Fruit fly (Drosophila melanogaster): Measurements from ENCODE around the gene Tl.
A peak's percentile ranks its signal among the peaks of the same experiment; 100 is the strongest.

The Tl gene

DNA sequence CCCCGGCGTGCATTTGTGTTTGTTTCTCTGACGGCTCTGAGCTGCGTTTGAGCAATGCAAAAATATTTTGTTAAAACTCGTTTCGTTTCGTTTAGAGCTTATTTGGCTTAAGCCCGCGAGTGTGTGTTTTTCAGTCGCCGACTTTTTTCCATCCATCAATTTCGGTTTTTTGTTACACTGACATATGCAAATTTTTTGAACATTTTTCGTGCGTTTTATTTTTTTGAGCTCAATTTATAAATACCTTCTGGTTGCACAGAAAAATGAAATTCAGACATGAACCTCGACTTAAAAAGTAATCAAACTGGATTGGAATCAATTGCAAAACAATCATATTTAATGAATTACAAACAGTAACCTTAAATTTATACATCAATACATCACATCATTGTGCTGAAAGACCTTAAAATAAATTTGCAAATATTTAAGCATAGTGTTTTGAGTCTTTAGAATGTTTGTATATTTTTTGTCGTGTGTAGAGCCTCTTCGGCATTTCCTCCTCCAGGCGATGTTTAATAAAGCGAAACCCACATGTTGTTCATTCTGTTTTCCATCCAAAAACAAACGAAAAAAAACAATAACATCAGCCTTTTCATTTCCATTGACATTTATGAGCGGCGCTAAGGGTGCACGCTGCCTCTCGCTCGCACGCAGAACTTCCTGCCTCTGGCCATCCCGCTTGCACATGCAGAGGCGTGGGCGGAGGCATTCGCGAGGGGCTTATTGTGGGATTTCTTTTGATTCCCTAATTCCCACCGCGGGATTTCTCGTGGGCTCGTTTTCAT is 83.6 kb downstream of the Tl start:
- TF ChIP-seq kay (GFP tag; ENCODE audit: borderline replicate concordance), result peak; percentile 67
- no peak for TF ChIP-seq CG12768 (GFP tag; optimal IDR thresholded peaks at IDR 0.05)
- peak; percentile 52 for TF ChIP-seq tj (GFP tag; optimal IDR thresholded peaks at IDR 0.05)

dm6 chr3R:26883015-26883292 is 84.1 kb downstream of the Tl start:
- TF ChIP-seq ovo (GFP tag; optimal IDR thresholded peaks at IDR 0.05), result no peak

DNA sequence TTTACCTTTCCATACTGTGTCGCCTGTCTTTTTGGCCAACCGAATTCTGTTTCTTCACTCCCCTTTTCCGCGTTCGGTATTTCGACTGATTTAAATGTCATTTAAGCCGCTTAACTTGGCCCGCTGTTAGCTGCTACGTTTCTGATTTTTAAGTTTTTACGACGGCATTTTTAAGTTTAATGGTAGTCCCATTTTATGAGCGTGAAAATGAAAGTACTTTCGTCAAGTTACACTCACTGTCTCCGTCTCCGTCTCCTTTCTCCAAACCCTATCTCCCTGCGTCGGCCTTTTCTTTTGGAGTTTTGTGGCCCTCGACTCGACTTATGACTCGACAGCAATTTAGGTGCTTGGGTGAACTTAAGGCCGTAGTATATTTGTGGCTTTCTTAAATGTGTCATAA is 86.4 kb downstream of the Tl start:
- no peak for TF ChIP-seq Clk (GFP tag; optimal IDR thresholded peaks at IDR 0.05)
- no peak for TF ChIP-seq ovo (GFP tag; optimal IDR thresholded peaks at IDR 0.05)
- TF ChIP-seq Crg-1 (GFP tag; optimal IDR thresholded peaks at IDR 0.05), result no peak
- no peak for TF ChIP-seq Hr96 (GFP tag; optimal IDR thresholded peaks at IDR 0.05)
- no peak for TF ChIP-seq tj (GFP tag; optimal IDR thresholded peaks at IDR 0.05)
- TF ChIP-seq CG11617 (GFP tag; optimal IDR thresholded peaks at IDR 0.05), result no peak
- TF ChIP-seq pad (GFP tag; optimal IDR thresholded peaks at IDR 0.05), result no peak
- no peak for TF ChIP-seq CG33017 (tag; optimal IDR thresholded peaks at IDR 0.05)
- TF ChIP-seq Mnt (GFP tag; optimal IDR thresholded peaks at IDR 0.05), result no peak
- no peak for TF ChIP-seq bab1 (GFP tag; optimal IDR thresholded peaks at IDR 0.05)
- no peak for TF ChIP-seq CG1620 (GFP tag; optimal IDR thresholded peaks at IDR 0.05)
- TF ChIP-seq CG14711 (tag; optimal IDR thresholded peaks at IDR 0.05), result no peak

- TF ChIP-seq Clk (GFP tag; optimal IDR thresholded peaks at IDR 0.05), result no peak
- TF ChIP-seq CG7045 (GFP tag; optimal IDR thresholded peaks at IDR 0.05), result peak; percentile 30
- TF ChIP-seq CG7101 (tag; optimal IDR thresholded peaks at IDR 0.05), result peak; percentile 12
- TF ChIP-seq CG33017 (tag; optimal IDR thresholded peaks at IDR 0.05), result peak; percentile 41
These were observed 87.4 kb downstream of the Tl start for dm6 chr3R:26886283-26886689.

dm6 chr3R:26887155-26887554 is 88.3 kb downstream of the Tl start:
- TF ChIP-seq Clk (GFP tag; optimal IDR thresholded peaks at IDR 0.05) (no peak), cnc (optimal IDR thresholded peaks at IDR 0.05) (no peak), Hr96 (GFP tag; optimal IDR thresholded peaks at IDR 0.05) (no peak), CG7045 (GFP tag; optimal IDR thresholded peaks at IDR 0.05) (no peak), tj (GFP tag; optimal IDR thresholded peaks at IDR 0.05) (peak; percentile 10)

DNA sequence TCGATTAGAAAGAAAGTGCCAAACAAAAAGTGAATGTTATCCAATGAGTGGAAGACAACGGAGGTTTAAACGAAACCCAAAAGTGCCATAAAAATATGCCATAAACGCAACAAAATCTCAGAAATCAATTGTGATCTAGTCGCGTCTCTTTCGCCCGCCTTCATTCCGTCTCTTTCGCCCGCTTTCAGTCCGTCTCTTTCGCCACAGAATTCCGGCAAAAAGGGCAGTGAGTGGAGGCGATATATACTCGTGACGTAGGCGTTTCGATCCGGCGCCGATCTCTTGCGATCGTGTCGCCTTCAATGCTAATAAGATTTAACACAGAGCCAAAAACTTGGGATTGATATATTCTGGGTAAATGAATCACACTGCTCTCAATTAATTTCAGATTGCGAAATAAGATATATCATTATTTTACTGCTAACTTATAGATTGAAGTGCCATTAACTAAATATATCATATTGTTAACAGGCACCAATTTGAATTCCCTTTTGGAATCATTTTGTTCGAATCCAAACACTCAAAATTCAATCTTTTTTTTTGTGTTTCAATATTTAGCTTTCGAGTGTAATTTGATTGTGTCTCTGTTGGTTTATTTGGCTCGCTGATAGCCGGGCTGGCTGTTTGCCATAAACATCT is 89.4 kb downstream of the Tl start:
- TF ChIP-seq Clk (GFP tag; optimal IDR thresholded peaks at IDR 0.05) (no peak), Mnt (GFP tag; optimal IDR thresholded peaks at IDR 0.05) (no peak), CG1620 (GFP tag; optimal IDR thresholded peaks at IDR 0.05) (no peak), cnc (optimal IDR thresholded peaks at IDR 0.05) (no peak), CG14711 (tag; optimal IDR thresholded peaks at IDR 0.05) (no peak), CG7101 (tag; optimal IDR thresholded peaks at IDR 0.05) (no peak), bab1 (GFP tag; optimal IDR thresholded peaks at IDR 0.05) (no peak), cic (GFP tag; optimal IDR thresholded peaks at IDR 0.05) (no peak), tj (GFP tag; optimal IDR thresholded peaks at IDR 0.05) (no peak), kay (GFP tag; ENCODE audit: borderline replicate concordance) (no peak), CG7045 (GFP tag; optimal IDR thresholded peaks at IDR 0.05) (no peak), CG5204 (GFP tag; optimal IDR thresholded peaks at IDR 0.05) (no peak), toe (GFP tag; optimal IDR thresholded peaks at IDR 0.05) (no peak), Crg-1 (GFP tag; optimal IDR thresholded peaks at IDR 0.05) (no peak)

DNA sequence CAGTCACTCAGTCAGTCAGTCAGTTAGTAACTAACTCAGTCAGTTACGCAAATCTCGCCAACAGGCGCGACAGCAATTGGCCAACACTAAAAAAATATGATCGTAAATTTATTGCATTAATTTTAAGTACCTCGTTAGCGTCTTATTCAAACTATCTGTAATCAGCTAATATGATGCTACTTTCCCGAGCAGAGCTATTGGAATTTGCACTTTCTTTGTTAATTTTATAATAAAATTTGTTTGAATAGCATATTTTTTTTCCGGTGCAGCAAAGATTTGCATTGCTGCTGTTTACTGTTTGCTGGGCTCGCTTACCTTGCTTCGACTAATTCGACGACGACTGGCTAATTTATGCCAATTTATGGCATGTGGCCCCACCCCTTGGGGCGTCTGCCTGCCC is 91.2 kb downstream of the Tl start:
- TF ChIP-seq cic (GFP tag; optimal IDR thresholded peaks at IDR 0.05), result no peak
- TF ChIP-seq CG11617 (GFP tag; optimal IDR thresholded peaks at IDR 0.05), result no peak
- no peak for TF ChIP-seq Clk (GFP tag; optimal IDR thresholded peaks at IDR 0.05)
- TF ChIP-seq CG14711 (tag; optimal IDR thresholded peaks at IDR 0.05), result peak; percentile 17
- TF ChIP-seq tj (GFP tag; optimal IDR thresholded peaks at IDR 0.05), result no peak
- TF ChIP-seq CG1620 (GFP tag; optimal IDR thresholded peaks at IDR 0.05), result no peak
- no peak for TF ChIP-seq CG7101 (tag; optimal IDR thresholded peaks at IDR 0.05)
- TF ChIP-seq CG7045 (GFP tag; optimal IDR thresholded peaks at IDR 0.05), result peak; percentile 7
- no peak for TF ChIP-seq ovo (GFP tag; optimal IDR thresholded peaks at IDR 0.05)
- no peak for TF ChIP-seq Crg-1 (GFP tag; optimal IDR thresholded peaks at IDR 0.05)
- TF ChIP-seq pad (GFP tag; optimal IDR thresholded peaks at IDR 0.05), result no peak
- no peak for TF ChIP-seq cnc (optimal IDR thresholded peaks at IDR 0.05)
- no peak for TF ChIP-seq CG33017 (tag; optimal IDR thresholded peaks at IDR 0.05)
- TF ChIP-seq Hr96 (GFP tag; optimal IDR thresholded peaks at IDR 0.05), result no peak
- TF ChIP-seq toe (GFP tag; optimal IDR thresholded peaks at IDR 0.05), result peak; percentile 7
- no peak for TF ChIP-seq bab1 (GFP tag; optimal IDR thresholded peaks at IDR 0.05)
- peak; percentile 63 for TF ChIP-seq CG12768 (GFP tag; optimal IDR thresholded peaks at IDR 0.05)
- TF ChIP-seq kay (GFP tag; ENCODE audit: borderline replicate concordance), result no peak
- no peak for TF ChIP-seq CG5204 (GFP tag; optimal IDR thresholded peaks at IDR 0.05)
- no peak for TF ChIP-seq Mnt (GFP tag; optimal IDR thresholded peaks at IDR 0.05)
